Fruit fly (Drosophila melanogaster) whole organism, embryonic: ENCODE results near the gene Mrp5.

Experiments used
- Adf1 ChIP-seq: fragments of 200-800 bp; sonication (Bioruptor generic); IDR thresholded peaks from 2 replicates; pipeline ENCODE4 v1.3.6; 2022; ENCODE audit warnings: missing biosample characterization, missing genetic modification characterization
- CG10267 ChIP-seq: fragments of 200-800 bp; sonication (Bioruptor generic); optimal IDR thresholded peaks from 2 replicates; lab custom pipeline; 2018; ENCODE audit warnings: missing biosample characterization, mild to moderate bottlenecking, missing genetic modification characterization, moderate library complexity
- CG10543 ChIP-seq: fragments of 200-800 bp; sonication (Bioruptor generic); optimal IDR thresholded peaks from 3 replicates; lab custom pipeline; 2017; ENCODE audit warnings: missing biosample characterization, mild to moderate bottlenecking, missing genetic modification characterization, moderate library complexity
- CG10959 ChIP-seq: fragments of 200-800 bp; sonication (Bioruptor generic); IDR thresholded peaks from 2 replicates; pipeline ENCODE4 v1.3.6; 2022; ENCODE audit warnings: missing biosample characterization, missing genetic modification characterization
- CG12391 ChIP-seq: fragments of 200-800 bp; sonication (Bioruptor generic); optimal IDR thresholded peaks from 3 replicates; lab custom pipeline; 2018; ENCODE audit warnings: missing biosample characterization, mild to moderate bottlenecking, missing genetic modification characterization, moderate library complexity
- CG12744 ChIP-seq: fragments of 200-800 bp; sonication (Bioruptor generic); optimal IDR thresholded peaks from 2 replicates; lab custom pipeline; 2016; ENCODE audit warnings: missing biosample characterization, missing genetic modification characterization
- CG14965 ChIP-seq: fragments of 200-800 bp; sonication (Bioruptor generic); optimal IDR thresholded peaks from 2 replicates; lab custom pipeline; 2016; ENCODE audit warnings: missing biosample characterization, missing genetic modification characterization, borderline replicate concordance
- CG18476 ChIP-seq: fragments of 200-800 bp; sonication (Bioruptor generic); optimal IDR thresholded peaks from 2 replicates; lab custom pipeline; 2016; ENCODE audit warnings: missing biosample characterization, mild to moderate bottlenecking, missing genetic modification characterization
- CG2889 ChIP-seq: fragments of 200-800 bp; sonication (Bioruptor generic); IDR thresholded peaks from 3 replicates; pipeline ENCODE4 v1.3.6; 2022; ENCODE audit warnings: missing biosample characterization, missing genetic modification characterization
- CG30403 ChIP-seq: fragments of 200-800 bp; sonication (Bioruptor generic); optimal IDR thresholded peaks from 3 replicates; lab custom pipeline; 2016; ENCODE audit warnings: missing biosample characterization, missing genetic modification characterization
- CG3281 ChIP-seq: fragments of 200-800 bp; sonication (Bioruptor generic); optimal IDR thresholded peaks from 3 replicates; lab custom pipeline; 2017; ENCODE audit warnings: missing biosample characterization, mild to moderate bottlenecking, missing genetic modification characterization
- CG4707 ChIP-seq: fragments of 200-800 bp; sonication (Bioruptor generic); optimal IDR thresholded peaks from 2 replicates; lab custom pipeline; 2018; ENCODE audit warnings: missing biosample characterization, mild to moderate bottlenecking, missing genetic modification characterization, moderate library complexity
- CG5180 ChIP-seq: fragments of 200-800 bp; sonication (Bioruptor generic); optimal IDR thresholded peaks from 3 replicates; lab custom pipeline; 2017; ENCODE audit warnings: missing biosample characterization, missing genetic modification characterization, mild to moderate bottlenecking, moderate library complexity, missing genetic modification reagents
- CG6175 ChIP-seq: fragments of 200-800 bp; sonication (Bioruptor generic); IDR thresholded peaks from 3 replicates; pipeline ENCODE4 v1.3.6; 2022; ENCODE audit warnings: missing biosample characterization, missing genetic modification characterization
- CG6765 ChIP-seq: fragments of 200-800 bp; sonication (Bioruptor generic); optimal IDR thresholded peaks from 3 replicates; lab custom pipeline; 2017; ENCODE audit warnings: missing biosample characterization, mild to moderate bottlenecking, missing genetic modification characterization
- CG7987 ChIP-seq: fragments of 200-800 bp; sonication (Bioruptor generic); optimal IDR thresholded peaks from 2 replicates; lab custom pipeline; 2018; ENCODE audit warnings: missing biosample characterization, mild to moderate bottlenecking, missing genetic modification characterization, moderate library complexity
- CG8281 ChIP-seq: fragments of 200-800 bp; sonication (Bioruptor generic); optimal IDR thresholded peaks from 2 replicates; lab custom pipeline; 2018; ENCODE audit warnings: missing biosample characterization, mild to moderate bottlenecking, missing genetic modification characterization, moderate library complexity
- Dek ChIP-seq: fragments of 200-800 bp; sonication (Bioruptor generic); optimal IDR thresholded peaks from 3 replicates; lab custom pipeline; 2019; ENCODE audit warnings: missing biosample characterization, mild to moderate bottlenecking, missing genetic modification characterization, moderate library complexity
- E2f1 ChIP-seq: fragments of 200-800 bp; sonication (Bioruptor generic); IDR thresholded peaks from 2 replicates; pipeline ENCODE4 v1.3.6; 2022; ENCODE audit warnings: missing biosample characterization, missing genetic modification characterization
- E2f2 ChIP-seq: fragments of 200-800 bp; sonication (Bioruptor generic); IDR thresholded peaks from 2 replicates; pipeline ENCODE4 v1.3.6; 2022; ENCODE audit warnings: missing biosample characterization, missing genetic modification characterization
- Hmx ChIP-seq: fragments of 200-800 bp; sonication (Bioruptor generic); optimal IDR thresholded peaks from 2 replicates; lab custom pipeline; 2016; ENCODE audit warnings: missing biosample characterization, missing genetic modification characterization
- Hsf ChIP-seq: fragments of 200-800 bp; sonication (Bioruptor generic); optimal IDR thresholded peaks from 3 replicates; lab custom pipeline; 2016; ENCODE audit warnings: missing biosample characterization, missing genetic modification characterization
- Lpt ChIP-seq: fragments of >200 bp; optimal IDR thresholded peaks from 2 replicates; lab custom pipeline; 2018; ENCODE audit warnings: missing biosample characterization, missing genetic modification characterization
- MBD-R2 ChIP-seq: fragments of 200-800 bp; sonication (Bioruptor generic); IDR thresholded peaks from 2 replicates; pipeline ENCODE4 v1.3.6; 2022; ENCODE audit warnings: missing biosample characterization, missing genetic modification characterization
- NK7.1 ChIP-seq: fragments of 200-800 bp; sonication (Bioruptor generic); optimal IDR thresholded peaks from 3 replicates; lab custom pipeline; 2016; ENCODE audit warnings: missing biosample characterization, missing genetic modification characterization
- YL-1 ChIP-seq: fragments of 200-800 bp; sonication (Bioruptor generic); optimal IDR thresholded peaks from 3 replicates; lab custom pipeline; 2017; ENCODE audit warnings: missing biosample characterization, mild to moderate bottlenecking, missing genetic modification characterization
- amos ChIP-seq: fragments of 200-800 bp; sonication (Bioruptor generic); IDR thresholded peaks from 2 replicates; pipeline ENCODE4 v1.3.6; 2022; ENCODE audit warnings: missing biosample characterization, missing genetic modification characterization; ENCODE audit not compliant: partially characterized antibody
- ap ChIP-seq: fragments of 200-800 bp; sonication (Bioruptor generic); IDR thresholded peaks from 2 replicates; pipeline ENCODE4 v1.3.6; 2022; ENCODE audit warnings: missing biosample characterization, missing genetic modification characterization
- bab2 ChIP-seq: fragments of 200-800 bp; sonication (Bioruptor generic); optimal IDR thresholded peaks from 2 replicates; lab custom pipeline; 2016; ENCODE audit warnings: missing biosample characterization, missing genetic modification characterization
- chinmo ChIP-seq: fragments of 200-800 bp; sonication (Bioruptor generic); IDR thresholded peaks from 4 replicates; pipeline ENCODE4 v1.3.6; 2022; ENCODE audit warnings: missing biosample characterization, missing genetic modification characterization; ENCODE audit not compliant: partially characterized antibody
- chn ChIP-seq: fragments of 200-800 bp; sonication (Bioruptor generic); optimal IDR thresholded peaks from 2 replicates; lab custom pipeline; 2016; ENCODE audit warnings: missing biosample characterization, missing genetic modification characterization
- corto ChIP-seq: fragments of 200-800 bp; sonication (Bioruptor generic); optimal IDR thresholded peaks from 2 replicates; lab custom pipeline; 2016; ENCODE audit warnings: missing biosample characterization, mild to moderate bottlenecking, missing genetic modification characterization, moderate library complexity
- dm ChIP-seq: fragments of 200-800 bp; sonication (Bioruptor generic); optimal IDR thresholded peaks from 3 replicates; lab custom pipeline; 2016; ENCODE audit warnings: missing biosample characterization, missing genetic modification characterization
- dmrt11E ChIP-seq: fragments of 200-800 bp; sonication (Bioruptor generic); optimal IDR thresholded peaks from 3 replicates; lab custom pipeline; 2018; ENCODE audit warnings: missing biosample characterization, mild to moderate bottlenecking, missing genetic modification characterization, moderate library complexity
- exex ChIP-seq: fragments of 200-800 bp; sonication (Bioruptor generic); optimal IDR thresholded peaks from 4 replicates; lab custom pipeline; 2018; ENCODE audit warnings: missing biosample characterization, mild to moderate bottlenecking, missing genetic modification characterization, moderate library complexity
- h ChIP-seq: fragments of >200 bp; optimal IDR thresholded peaks from 2 replicates; lab custom pipeline; 2017
- hbn ChIP-seq: fragments of 200-800 bp; sonication (Bioruptor generic); IDR thresholded peaks from 2 replicates; pipeline ENCODE4 v1.3.6; 2022; ENCODE audit warnings: missing biosample characterization, missing genetic modification characterization; ENCODE audit not compliant: partially characterized antibody
- her ChIP-seq: fragments of 200-800 bp; sonication (Bioruptor generic); optimal IDR thresholded peaks from 2 replicates; lab custom pipeline; 2016; ENCODE audit warnings: missing biosample characterization, missing genetic modification characterization
- jing ChIP-seq: fragments of 200-800 bp; sonication (Bioruptor generic); optimal IDR thresholded peaks from 2 replicates; lab custom pipeline; 2018; ENCODE audit warnings: missing biosample characterization, mild to moderate bottlenecking, missing genetic modification characterization
- nerfin-1 ChIP-seq: fragments of 200-800 bp; sonication (Bioruptor generic); optimal IDR thresholded peaks from 3 replicates; lab custom pipeline; 2019; ENCODE audit warnings: missing biosample characterization, mild to moderate bottlenecking, missing genetic modification characterization, moderate library complexity
- nmo ChIP-seq: fragments of 200-800 bp; sonication (Bioruptor generic); optimal IDR thresholded peaks from 2 replicates; lab custom pipeline; 2018; ENCODE audit warnings: missing biosample characterization, mild to moderate bottlenecking, missing genetic modification characterization, moderate library complexity
- pb ChIP-seq: fragments of 200-800 bp; sonication (Bioruptor generic); optimal IDR thresholded peaks from 3 replicates; lab custom pipeline; 2016; ENCODE audit warnings: missing biosample characterization, missing genetic modification characterization
- pita ChIP-seq: fragments of 200-800 bp; sonication (Bioruptor generic); optimal IDR thresholded peaks from 2 replicates; lab custom pipeline; 2017; ENCODE audit warnings: missing biosample characterization, mild to moderate bottlenecking, missing genetic modification characterization
- ranshi ChIP-seq: fragments of 200-800 bp; sonication (Bioruptor generic); IDR thresholded peaks from 2 replicates; pipeline ENCODE4 v1.3.6; 2022; ENCODE audit warnings: missing biosample characterization, missing genetic modification characterization
- salm ChIP-seq: fragments of 200-800 bp; sonication (Bioruptor generic); optimal IDR thresholded peaks from 2 replicates; lab custom pipeline; 2018; ENCODE audit warnings: missing biosample characterization, mild to moderate bottlenecking, missing genetic modification characterization
- sens-2 ChIP-seq: fragments of 200-800 bp; sonication (Bioruptor generic); IDR thresholded peaks from 2 replicates; pipeline ENCODE4 v1.3.6; 2022; ENCODE audit warnings: missing biosample characterization, missing genetic modification characterization
- tna ChIP-seq: fragments of 200-800 bp; sonication (Bioruptor generic); IDR thresholded peaks from 2 replicates; pipeline ENCODE4 v1.3.6; 2022; ENCODE audit warnings: missing biosample characterization, missing genetic modification characterization; ENCODE audit not compliant: partially characterized antibody
- toy ChIP-seq: fragments of 200-800 bp; sonication (Bioruptor generic); IDR thresholded peaks from 2 replicates; pipeline ENCODE4 v1.3.6; 2022; ENCODE audit warnings: missing biosample characterization, missing genetic modification characterization
- twi ChIP-seq: fragments of 200-800 bp; optimal IDR thresholded peaks from 2 replicates; lab custom pipeline; 2019; ENCODE audit warnings: missing biosample characterization, mild to moderate bottlenecking, missing genetic modification characterization, moderate library complexity

Mrp5 gene

DNA sequence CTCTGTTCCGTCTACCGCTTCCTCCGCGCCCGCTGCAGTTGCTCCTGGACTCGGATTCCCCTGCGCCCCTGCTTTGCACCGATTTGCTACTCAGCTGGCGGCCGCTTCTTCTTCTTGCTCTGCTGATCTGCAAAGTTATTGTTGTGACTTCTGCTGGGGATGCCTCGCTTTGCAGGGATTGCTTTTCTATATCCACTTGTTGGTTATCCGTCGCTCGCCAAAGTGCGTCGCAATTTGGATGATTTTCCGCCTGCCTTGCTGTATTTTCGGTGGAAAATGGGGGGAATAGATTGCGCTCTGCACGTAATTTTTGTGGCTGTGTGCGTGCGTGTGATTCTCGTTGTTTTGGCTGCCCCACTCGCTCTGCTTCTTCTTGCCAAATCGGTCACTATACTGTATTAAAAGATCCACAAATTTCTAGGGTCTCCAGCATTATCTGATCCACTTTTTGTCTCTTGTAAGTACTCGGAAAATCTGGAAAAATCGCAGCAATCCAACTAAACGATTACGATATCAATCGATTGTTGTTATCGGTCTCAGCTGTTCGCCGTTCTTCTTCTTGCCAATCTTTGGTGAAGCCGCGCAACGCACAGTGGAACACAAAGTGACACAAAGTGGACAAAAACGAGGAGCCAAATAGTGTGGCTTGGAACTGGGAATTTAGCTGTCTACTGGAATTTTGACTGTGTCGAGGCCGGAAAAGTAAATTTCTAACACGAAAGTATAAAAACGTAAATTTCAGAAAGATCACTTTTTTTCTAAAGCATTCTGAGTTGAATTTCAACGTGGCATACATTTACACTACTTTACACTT is 27.7 kb upstream of the Mrp5 start, which contains the start of gene ClpX (continued):
- TF ChIP-seq amos, result peak; percentile 65; the same call in 1 of the 2 replicates
- TF ChIP-seq chn (GFP tag; lab: Kevin White, UChicago), result no peak
- TF ChIP-seq tna (GFP tag; lab: Robert Waterston, UW), result peak; percentile 59
- peak; percentile 25 for TF ChIP-seq CG6765 (GFP tag; lab: Kevin White, UChicago)
- peak; percentile 17 for TF ChIP-seq CG3281 (GFP tag; lab: Kevin White, UChicago)
- no peak for TF ChIP-seq CG12744
- no peak for TF ChIP-seq ap (GFP tag; lab: Robert Waterston, UW)
- no peak for TF ChIP-seq twi (tag; lab: Kevin White, UChicago)
- TF ChIP-seq her (GFP tag; lab: Kevin White, UChicago), result no peak
- TF ChIP-seq CG10543, result peak; percentile 28
- peak; percentile 37 for TF ChIP-seq nerfin-1 (tag; lab: Kevin White, UChicago)
- no peak for TF ChIP-seq CG8281 (tag; lab: Kevin White, UChicago)
- peak; percentile 9 for TF ChIP-seq dm (GFP tag; lab: Kevin White, UChicago)
- no peak for TF ChIP-seq Hmx (GFP tag; lab: Kevin White, UChicago)
- TF ChIP-seq bab2, result no peak
- 0 out of 4 replicates have a peak, but pooled peaks have one; percentile 41 for TF ChIP-seq chinmo (GFP tag; lab: Robert Waterston, UW)
- no peak for TF ChIP-seq E2f1
- no peak for TF ChIP-seq CG14965 (GFP tag; lab: Kevin White, UChicago)
- no peak for TF ChIP-seq CG30403 (GFP tag; lab: Kevin White, UChicago)
- TF ChIP-seq pb, result no peak
- no peak for TF ChIP-seq jing
- no peak for TF ChIP-seq corto (GFP tag; lab: Kevin White, UChicago)
- peak; percentile 73 for TF ChIP-seq MBD-R2
- peak; percentile 7 for TF ChIP-seq CG12391 (tag; lab: Kevin White, UChicago)
- TF ChIP-seq Dek (tag; lab: Kevin White, UChicago), result peak; percentile 20
- TF ChIP-seq CG7987 (GFP tag; lab: Kevin White, UChicago), result no peak
- no peak for TF ChIP-seq CG5180 (GFP tag; lab: Kevin White, UChicago)
- no peak for TF ChIP-seq CG2889 (GFP tag; lab: Robert Waterston, UW)
- TF ChIP-seq toy, result no peak
- TF ChIP-seq ranshi, result no peak
- TF ChIP-seq CG10267 (tag; lab: Kevin White, UChicago), result peak; percentile 12
- TF ChIP-seq E2f2 (GFP tag; lab: Robert Waterston, UW), result peak; percentile 35; the same call in 1 of the 2 replicates
- TF ChIP-seq YL-1, result peak; percentile 65
- TF ChIP-seq NK7.1 (GFP tag; lab: Kevin White, UChicago), result no peak
- no peak for TF ChIP-seq CG18476 (GFP tag; lab: Kevin White, UChicago)
- 0 out of 2 replicates have a peak, but pooled peaks have one; percentile 10 for TF ChIP-seq sens-2 (GFP tag; lab: Robert Waterston, UW)
- no peak for TF ChIP-seq CG10959
- peak; percentile 20; the same call in 1 of the 2 replicates for TF ChIP-seq Adf1 (GFP tag; lab: Robert Waterston, UW)
- TF ChIP-seq exex (tag; lab: Kevin White, UChicago), result peak; percentile 18
- no peak for TF ChIP-seq Hsf (GFP tag; lab: Kevin White, UChicago)
- TF ChIP-seq nmo, result peak; percentile 26
- no peak for TF ChIP-seq salm (tag; lab: Kevin White, UChicago)
- TF ChIP-seq CG6175, result no peak
- TF ChIP-seq hbn, result peak; percentile 70
- no peak for TF ChIP-seq pita (GFP tag; lab: Kevin White, UChicago)
- no peak for TF ChIP-seq Lpt (GFP tag; lab: Kevin White, UChicago)
- no peak for TF ChIP-seq dmrt11E
- TF ChIP-seq CG4707 (GFP tag; lab: Kevin White, UChicago), result peak; percentile 100
- no peak for TF ChIP-seq h (lab: Kevin White, UChicago)
